Worm (Caenorhabditis elegans): ENCODE measurements around the gene asp-8.

ce11 chrV:2979978-2980377, 44.4 kb upstream of the asp-8 start, which contains the start of gene srw-118:
- TF ChIP-seq ama-1 (optimal IDR thresholded peaks at IDR 0.05) (no peak), sox-4 (tag; optimal IDR thresholded peaks at IDR 0.05) (no peak)

Data from whole organism, late embryonic.